Worm (Caenorhabditis elegans) whole organism, late embryonic: Measurements from ENCODE around the gene F54D8.6.

Experiments used
- C08G9.2 ChIP-seq: sonication (generic microtip); optimal IDR thresholded peaks from 2 replicates; lab custom pipeline; 2016; ENCODE audit warnings: mild to moderate bottlenecking, missing genetic modification characterization, moderate library complexity, missing compliant biosample characterization
- F13H6.1 ChIP-seq: sonication (generic microtip); optimal IDR thresholded peaks from 2 replicates; lab custom pipeline; 2016; ENCODE audit warnings: missing genetic modification characterization, missing compliant biosample characterization
- K02D7.2 ChIP-seq: sonication (generic microtip); optimal IDR thresholded peaks from 2 replicates; lab custom pipeline; 2017; ENCODE audit warnings: mild to moderate bottlenecking, missing genetic modification characterization, missing compliant biosample characterization
- K09A11.1 ChIP-seq: sonication (generic microtip); optimal IDR thresholded peaks from 2 replicates; lab custom pipeline; 2017; ENCODE audit warnings: antibody characterized with exemption, mild to moderate bottlenecking, missing genetic modification characterization, missing compliant biosample characterization; ENCODE audit not compliant: insufficient read depth
- T23F11.4 ChIP-seq: fragments of 200-800 bp; sonication (Bioruptor generic); optimal IDR thresholded peaks from 2 replicates; lab custom pipeline; 2018; ENCODE audit warnings: mild to moderate bottlenecking, missing genetic modification characterization, missing compliant biosample characterization
- Y22D7AL.16 ChIP-seq: sonication (generic microtip); optimal IDR thresholded peaks from 2 replicates; lab custom pipeline; 2016; ENCODE audit warnings: missing genetic modification characterization, missing compliant biosample characterization
- ahr-1 ChIP-seq: sonication (generic microtip); optimal IDR thresholded peaks from 2 replicates; lab custom pipeline; 2016; ENCODE audit warnings: missing genetic modification characterization, missing compliant biosample characterization
- ama-1 ChIP-seq: fragments of 150-350 bp; optimal IDR thresholded peaks from 2 replicates; lab custom pipeline; 2014
- ceh-14 ChIP-seq: sonication (generic microtip); optimal IDR thresholded peaks from 2 replicates; lab custom pipeline; 2016; ENCODE audit warnings: missing genotype, missing genetic modification characterization, missing compliant biosample characterization
- ceh-18 ChIP-seq: sonication (generic microtip); optimal IDR thresholded peaks from 2 replicates; lab custom pipeline; 2016; ENCODE audit warnings: missing genetic modification characterization, missing compliant biosample characterization
- ceh-19 ChIP-seq: fragments of 200-800 bp; sonication (Bioruptor generic); optimal IDR thresholded peaks from 2 replicates; lab custom pipeline; 2018; ENCODE audit warnings: mild to moderate bottlenecking, missing genetic modification characterization, missing compliant biosample characterization
- ceh-22 ChIP-seq: sonication (generic microtip); optimal IDR thresholded peaks from 2 replicates; lab custom pipeline; 2017; ENCODE audit warnings: missing biosample characterization, missing genetic modification characterization
- ceh-34 ChIP-seq: sonication (generic microtip); optimal IDR thresholded peaks from 2 replicates; lab custom pipeline; 2016; ENCODE audit warnings: mild to moderate bottlenecking, missing genetic modification characterization, missing compliant biosample characterization
- ceh-45 ChIP-seq: fragments of 200-800 bp; sonication (Bioruptor generic); IDR thresholded peaks from 2 replicates; pipeline ENCODE4 v1.3.6; 2022; ENCODE audit warnings: missing genetic modification reagents, missing genetic modification characterization, missing compliant biosample characterization
- ceh-48 ChIP-seq: sonication (generic microtip); optimal IDR thresholded peaks from 2 replicates; lab custom pipeline; 2016; ENCODE audit warnings: missing genetic modification characterization, inconsistent platforms, missing compliant biosample characterization
- che-1 ChIP-seq: sonication (generic microtip); optimal IDR thresholded peaks from 2 replicates; lab custom pipeline; 2016; ENCODE audit warnings: mild to moderate bottlenecking, missing genetic modification characterization, missing compliant biosample characterization
- dmd-4 ChIP-seq: sonication (generic microtip); optimal IDR thresholded peaks from 2 replicates; lab custom pipeline; 2016; ENCODE audit warnings: borderline replicate concordance, missing genetic modification characterization, missing compliant biosample characterization
- elt-4 ChIP-seq: sonication (generic microtip); optimal IDR thresholded peaks from 2 replicates; lab custom pipeline; 2016; ENCODE audit warnings: missing genetic modification characterization, missing compliant biosample characterization
- ets-4 ChIP-seq: sonication (generic microtip); optimal IDR thresholded peaks from 2 replicates; lab custom pipeline; 2016; ENCODE audit warnings: missing genetic modification characterization, missing compliant biosample characterization
- eyg-1 ChIP-seq: sonication (generic microtip); optimal IDR thresholded peaks from 2 replicates; lab custom pipeline; 2016; ENCODE audit warnings: missing genotype, missing genetic modification characterization, missing compliant biosample characterization
- gmeb-2 ChIP-seq: sonication (generic microtip); optimal IDR thresholded peaks from 2 replicates; lab custom pipeline; 2016; ENCODE audit warnings: missing genetic modification characterization, inconsistent platforms, missing compliant biosample characterization
- hlh-15 ChIP-seq: sonication (generic microtip); optimal IDR thresholded peaks from 2 replicates; lab custom pipeline; 2016; ENCODE audit warnings: missing genetic modification characterization, missing compliant biosample characterization
- hlh-30 ChIP-seq: sonication (generic microtip); optimal IDR thresholded peaks from 2 replicates; lab custom pipeline; 2017; ENCODE audit warnings: antibody characterized with exemption, missing genetic modification characterization, missing compliant biosample characterization; ENCODE audit not compliant: insufficient read depth
- hlh-6 ChIP-seq: sonication (generic microtip); optimal IDR thresholded peaks from 2 replicates; lab custom pipeline; 2016; ENCODE audit warnings: missing genotype, missing genetic modification characterization, missing compliant biosample characterization
- hlh-8 ChIP-seq: sonication (generic microtip); optimal IDR thresholded peaks from 2 replicates; lab custom pipeline; 2016; ENCODE audit warnings: missing genotype, missing genetic modification characterization, missing compliant biosample characterization
- lim-6 ChIP-seq: sonication (generic microtip); optimal IDR thresholded peaks from 2 replicates; lab custom pipeline; 2016; ENCODE audit warnings: missing genetic modification characterization, missing compliant biosample characterization
- lin-11 ChIP-seq: fragments of 200-800 bp; sonication (Bioruptor generic); optimal IDR thresholded peaks from 2 replicates; lab custom pipeline; 2018; ENCODE audit warnings: mild to moderate bottlenecking, missing genetic modification characterization, missing compliant biosample characterization
- mec-3 ChIP-seq: sonication (generic microtip); optimal IDR thresholded peaks from 2 replicates; lab custom pipeline; 2016; ENCODE audit warnings: borderline replicate concordance, missing genetic modification characterization, missing compliant biosample characterization
- nfya-1 ChIP-seq: sonication (generic microtip); optimal IDR thresholded peaks from 2 replicates; lab custom pipeline; 2017; ENCODE audit warnings: missing genetic modification characterization, mild to moderate bottlenecking, missing compliant biosample characterization, antibody characterized with exemption, moderate library complexity
- nhr-11 ChIP-seq: fragments of 150-350 bp; optimal IDR thresholded peaks from 2 replicates; lab custom pipeline; 2014; ENCODE audit warnings: missing biosample characterization, missing genetic modification characterization
- npax-4 ChIP-seq: sonication (generic microtip); optimal IDR thresholded peaks from 2 replicates; lab custom pipeline; 2016; ENCODE audit warnings: missing genetic modification characterization, missing compliant biosample characterization
- odd-2 ChIP-seq: sonication (generic microtip); optimal IDR thresholded peaks from 2 replicates; lab custom pipeline; 2017; ENCODE audit warnings: antibody characterized with exemption, mild to moderate bottlenecking, missing genetic modification characterization, missing compliant biosample characterization
- pag-3 ChIP-seq: sonication (generic microtip); optimal IDR thresholded peaks from 2 replicates; lab custom pipeline; 2016; ENCODE audit warnings: missing compliant biosample characterization, missing genetic modification characterization, borderline replicate concordance
- pax-1 ChIP-seq: fragments of 150-350 bp; optimal IDR thresholded peaks from 2 replicates; lab custom pipeline; 2014; ENCODE audit warnings: missing biosample characterization, missing genetic modification characterization
- ref-2 ChIP-seq: sonication (generic microtip); optimal IDR thresholded peaks from 2 replicates; lab custom pipeline; 2016; ENCODE audit warnings: missing genetic modification characterization, missing compliant biosample characterization
- sdc-2 ChIP-seq: sonication (generic microtip); optimal IDR thresholded peaks from 2 replicates; lab custom pipeline; 2016; ENCODE audit warnings: missing genotype, missing genetic modification characterization, missing compliant biosample characterization
- sox-4 ChIP-seq: sonication (generic microtip); optimal IDR thresholded peaks from 2 replicates; lab custom pipeline; 2017; ENCODE audit warnings: mild to moderate bottlenecking, missing genetic modification characterization, inconsistent platforms, missing compliant biosample characterization
- ttx-3 ChIP-seq: sonication (generic microtip); optimal IDR thresholded peaks from 2 replicates; lab custom pipeline; 2016; ENCODE audit warnings: missing genetic modification reagents, missing genetic modification characterization, missing compliant biosample characterization
- unc-3 ChIP-seq, 2 experiments: fragments of 200-800 bp in 1 of 2; sonication (Bioruptor generic) in 1 of 2; sonication (generic microtip) in 1 of 2; conservative IDR thresholded peaks in 1 of 2; optimal IDR thresholded peaks in 1 of 2; 2 replicates each; pipeline versions ENCODE4 v1.3.6 to Lab custom; 2016 to 2022; ENCODE audit warnings: missing compliant biosample characterization in 2 of 2, missing genetic modification characterization in 2 of 2, missing genetic modification reagents in 1 of 2
- unc-55 ChIP-seq: sonication (generic microtip); optimal IDR thresholded peaks from 2 replicates; lab custom pipeline; 2017; ENCODE audit warnings: missing biosample characterization, missing genetic modification reagents, missing genetic modification characterization
- unc-86 ChIP-seq: sonication (generic microtip); optimal IDR thresholded peaks from 2 replicates; lab custom pipeline; 2016; ENCODE audit warnings: missing genetic modification characterization, missing compliant biosample characterization

Gene F54D8.6

DNA sequence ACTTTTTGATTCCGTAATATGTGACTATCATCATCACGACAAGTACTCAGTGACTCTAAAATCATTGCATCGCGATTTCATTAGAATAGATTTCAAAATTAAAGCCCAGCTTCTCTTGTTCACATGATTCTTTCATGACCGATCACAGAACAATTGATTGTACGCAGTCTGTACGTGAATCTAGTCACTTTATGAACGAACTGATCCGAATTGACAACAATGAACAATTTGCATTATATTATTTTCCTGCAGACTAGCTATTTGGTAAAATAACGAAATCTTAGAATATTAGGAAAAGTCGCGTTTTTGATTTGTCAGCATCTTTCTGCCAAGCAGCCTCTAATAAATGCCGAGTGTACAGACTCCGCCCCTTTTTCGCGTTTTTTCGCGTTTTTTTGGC, 3.3 kb upstream of the F54D8.6 start:
- TF ChIP-seq unc-3 (GFP tag; conservative IDR thresholded peaks at IDR 0.05; lab: Robert Waterston, UW) (no peak), unc-3 (tag; optimal IDR thresholded peaks at IDR 0.05; lab: Kevin White, UChicago) (no peak), dmd-4 (tag; lab: Kevin White, UChicago) (no peak), ceh-19 (GFP tag; lab: Kevin White, UChicago) (no peak), lim-6 (tag; lab: Kevin White, UChicago) (no peak), F13H6.1 (no peak), elt-4 (tag; lab: Kevin White, UChicago) (no peak), ttx-3 (tag; lab: Kevin White, UChicago) (no peak), ref-2 (tag; lab: Kevin White, UChicago) (no peak), unc-55 (GFP tag; lab: Kevin White, UChicago) (no peak), ceh-18 (tag; lab: Kevin White, UChicago) (no peak), hlh-6 (tag; lab: Kevin White, UChicago) (no peak), lin-11 (tag; lab: Kevin White, UChicago) (no peak), npax-4 (tag; lab: Kevin White, UChicago) (no peak)

DNA sequence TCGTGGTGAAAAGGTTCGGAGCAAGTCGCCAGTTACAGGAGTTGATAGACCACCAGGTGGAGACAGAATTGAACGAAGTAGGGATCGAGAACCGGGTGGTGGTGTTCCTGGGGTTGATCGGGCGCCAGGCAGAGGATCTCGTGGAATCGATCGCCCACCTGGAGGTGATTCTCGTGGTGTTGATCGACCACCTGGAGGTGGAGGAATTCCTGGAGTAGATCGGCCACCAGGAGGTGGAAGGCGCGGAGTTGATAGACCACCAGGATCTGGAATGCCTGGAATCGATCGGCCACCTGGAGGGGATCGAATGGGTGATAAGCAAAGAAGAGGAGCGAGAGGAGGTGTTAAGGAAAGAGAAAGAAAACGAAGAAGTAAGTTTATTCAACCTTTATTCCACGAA, 2.7 kb downstream of the F54D8.6 start:
- TF ChIP-seq ceh-14 (tag; lab: Kevin White, UChicago) (no peak), ceh-22 (tag; lab: Kevin White, UChicago) (no peak), hlh-30 (tag; lab: Kevin White, UChicago) (no peak), K09A11.1 (tag; lab: Kevin White, UChicago) (no peak), pax-1 (tag; lab: Kevin White, UChicago) (no peak), nhr-11 (no peak), hlh-15 (tag; lab: Kevin White, UChicago) (no peak), odd-2 (no peak), unc-86 (no peak), ama-1 (no peak)

DNA sequence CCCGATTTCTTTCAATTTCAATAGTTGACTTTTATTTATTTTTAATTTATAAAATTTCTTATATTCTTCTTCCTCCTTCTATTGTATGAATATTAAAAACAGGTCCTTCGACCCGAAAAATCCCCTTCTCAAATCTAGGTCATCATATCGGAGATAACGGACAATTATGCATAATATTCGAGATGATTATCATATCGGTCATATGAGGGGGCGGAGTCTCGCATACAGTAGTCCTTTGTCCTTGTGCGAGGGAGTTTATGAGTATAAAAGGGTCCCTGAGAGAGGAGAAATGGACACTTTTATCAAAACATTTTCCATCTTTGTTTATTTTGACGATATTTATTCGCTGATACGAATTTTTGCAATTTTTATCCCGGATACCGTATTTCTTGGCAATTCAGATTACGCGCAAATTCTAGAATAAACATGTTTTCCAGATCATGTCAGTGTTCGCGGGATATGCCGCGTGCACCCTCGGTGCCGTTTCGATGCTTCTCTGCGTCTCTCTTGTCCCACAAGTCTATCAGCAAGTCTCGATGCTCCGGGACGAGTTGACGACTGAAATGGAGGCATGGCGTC, 4.2 kb downstream of the F54D8.6 start, which contains the start of gene dpy-17:
TSS of gene dpy-17 (plus strand) at position 438 of the 579 bp plus-strand sequence.
- no peak for TF ChIP-seq sdc-2 (tag; lab: Kevin White, UChicago)
- TF ChIP-seq sox-4 (tag; lab: Kevin White, UChicago): no peak
- TF ChIP-seq hlh-8: no peak
- no peak for TF ChIP-seq mec-3 (tag; lab: Kevin White, UChicago)
- TF ChIP-seq T23F11.4 (GFP tag; lab: Kevin White, UChicago): no peak
- no peak for TF ChIP-seq unc-55 (GFP tag; lab: Kevin White, UChicago)
- TF ChIP-seq ceh-48 (tag; lab: Kevin White, UChicago): no peak
- peak; percentile 1 for TF ChIP-seq nfya-1 (tag; lab: Kevin White, UChicago)
- no peak for TF ChIP-seq F13H6.1
- TF ChIP-seq Y22D7AL.16 (tag; lab: Kevin White, UChicago): no peak
- no peak for TF ChIP-seq che-1 (tag; lab: Kevin White, UChicago)
- TF ChIP-seq ref-2 (tag; lab: Kevin White, UChicago): no peak
- no peak for TF ChIP-seq hlh-15 (tag; lab: Kevin White, UChicago)
- no peak for TF ChIP-seq hlh-6 (tag; lab: Kevin White, UChicago)
- no peak for TF ChIP-seq ceh-22 (tag; lab: Kevin White, UChicago)
- TF ChIP-seq gmeb-2 (tag; lab: Kevin White, UChicago): no peak
- peak; percentile 82 for TF ChIP-seq ama-1

DNA sequence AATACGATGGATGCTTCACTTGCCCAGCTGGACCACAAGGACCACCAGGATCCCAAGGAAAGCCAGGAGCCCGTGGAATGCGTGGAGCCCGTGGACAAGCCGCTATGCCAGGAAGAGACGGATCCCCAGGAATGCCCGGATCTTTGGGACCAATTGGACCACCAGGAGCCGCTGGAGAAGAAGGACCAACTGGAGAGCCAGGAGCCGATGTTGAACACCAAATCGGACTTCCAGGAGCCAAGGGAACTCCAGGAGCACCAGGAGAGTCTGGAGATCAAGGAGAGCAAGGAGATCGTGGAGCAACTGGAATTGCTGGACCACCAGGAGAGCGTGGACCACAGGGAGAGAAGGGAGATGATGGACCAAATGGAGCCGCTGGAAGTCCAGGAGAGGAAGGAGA, 5.2 kb downstream of the F54D8.6 start:
- TF ChIP-seq dmd-4 (tag; lab: Kevin White, UChicago) (no peak), ets-4 (tag; lab: Kevin White, UChicago) (no peak), pag-3 (tag; lab: Kevin White, UChicago) (no peak), K02D7.2 (tag; lab: Kevin White, UChicago) (no peak), ceh-34 (tag; lab: Kevin White, UChicago) (peak; percentile 4), eyg-1 (tag; lab: Kevin White, UChicago) (no peak), ceh-45 (GFP tag; lab: Robert Waterston, UW) (no peak), elt-4 (tag; lab: Kevin White, UChicago) (no peak), T23F11.4 (GFP tag; lab: Kevin White, UChicago) (peak; percentile 63), ahr-1 (tag; lab: Kevin White, UChicago) (no peak), C08G9.2 (tag; lab: Kevin White, UChicago) (peak; percentile 14)
